Worm (Caenorhabditis elegans) whole organism, early embryonic: ENCODE data around the gene col-117.

Source experiments
- F13C5.2 ChIP-seq: sonication (generic microtip); optimal IDR thresholded peaks from 2 replicates; lab custom pipeline; 2017; ENCODE audit warnings: mild to moderate bottlenecking, missing genetic modification characterization, inconsistent platforms, missing compliant biosample characterization
- aly-1 ChIP-seq: sonication (generic microtip); optimal IDR thresholded peaks from 2 replicates; lab custom pipeline; 2016; ENCODE audit warnings: missing genetic modification characterization, missing compliant biosample characterization
- ama-1 ChIP-seq: fragments of 150-350 bp; optimal IDR thresholded peaks from 2 replicates; lab custom pipeline; 2014
- ets-7 ChIP-seq: sonication (generic microtip); optimal IDR thresholded peaks from 2 replicates; lab custom pipeline; 2016; ENCODE audit warnings: missing genotype, missing genetic modification characterization, missing compliant biosample characterization

DNA sequence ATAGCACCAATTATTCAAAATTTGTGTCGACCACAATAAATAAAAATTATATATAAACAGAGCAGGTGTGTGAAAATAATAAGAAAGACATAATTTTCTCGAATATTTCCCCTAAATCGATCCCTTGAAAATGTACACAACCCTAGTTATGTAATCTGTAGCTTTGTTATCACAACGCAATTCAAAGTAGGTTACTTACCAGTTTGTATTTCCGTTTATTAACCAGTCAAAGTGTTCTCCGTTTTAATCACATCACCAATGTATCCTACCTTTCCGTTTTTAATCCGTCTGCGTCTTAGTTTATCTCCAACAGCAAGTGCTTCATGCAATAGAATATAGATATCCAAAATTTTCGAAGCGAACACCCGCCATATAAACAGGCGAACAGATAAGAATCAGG is 29.3 kb upstream of the col-117 start:
- no peak for TF ChIP-seq aly-1
- TF ChIP-seq ama-1 (lab: Kevin White, UChicago), result no peak
- TF ChIP-seq ets-7, result no peak
- TF ChIP-seq F13C5.2 (tag; lab: Kevin White, UChicago), result no peak
